Fruit fly (Drosophila melanogaster) whole organism, wandering third instar larva: ENCODE measurements around the gene CG33494.

Source experiments
- CrebA ChIP-seq: fragments of 200-800 bp; sonication (Bioruptor generic); optimal IDR thresholded peaks from 2 replicates; lab custom pipeline; 2016; ENCODE audit warnings: missing biosample characterization, mild to moderate bottlenecking, missing genetic modification characterization, borderline replicate concordance
- Dfd ChIP-seq: fragments of >200 bp; optimal IDR thresholded peaks from 2 replicates; lab custom pipeline; 2017; ENCODE audit warnings: missing biosample characterization, missing genetic modification characterization
- Dif ChIP-seq: fragments of 200-275, 200-300 bp; sonication (Bioruptor generic); optimal IDR thresholded peaks from 2 replicates; lab custom pipeline; 2018; ENCODE audit warnings: missing biosample characterization, missing genetic modification characterization; ENCODE audit not compliant: partially characterized antibody
- GATAd ChIP-seq: sonication (Bioruptor generic); optimal IDR thresholded peaks from 2 replicates; lab custom pipeline; 2016; ENCODE audit warnings: missing biosample characterization, missing genetic modification characterization
- HLH106 ChIP-seq: fragments of 200-800 bp; optimal IDR thresholded peaks from 3 replicates; lab custom pipeline; 2019; ENCODE audit warnings: missing biosample characterization, mild to moderate bottlenecking, missing genetic modification characterization, moderate library complexity
- Hnf4 ChIP-seq: fragments of 200-800 bp; sonication (Bioruptor generic); optimal IDR thresholded peaks from 2 replicates; lab custom pipeline; 2016; ENCODE audit warnings: missing biosample characterization, mild to moderate bottlenecking, missing genetic modification characterization
- Hr78 ChIP-seq: fragments of >200 bp; optimal IDR thresholded peaks from 2 replicates; lab custom pipeline; 2017; ENCODE audit warnings: missing biosample characterization, missing genetic modification characterization
- Jra ChIP-seq: sonication (Bioruptor generic); optimal IDR thresholded peaks from 2 replicates; lab custom pipeline; 2016; ENCODE audit warnings: missing biosample characterization, missing genetic modification characterization
- Mio ChIP-seq: sonication (Bioruptor generic); optimal IDR thresholded peaks from 2 replicates; lab custom pipeline; 2016; ENCODE audit warnings: missing biosample characterization, missing genetic modification characterization
- N ChIP-seq: fragments of >200 bp; optimal IDR thresholded peaks from 2 replicates; lab custom pipeline; 2018; ENCODE audit warnings: missing biosample characterization, missing external identifiers, missing genetic modification characterization
- OdsH ChIP-seq: fragments of 200-800 bp; sonication (Bioruptor generic); optimal IDR thresholded peaks from 2 replicates; lab custom pipeline; 2016; ENCODE audit warnings: missing biosample characterization, mild to moderate bottlenecking, missing genetic modification characterization
- Rel ChIP-seq, 2 experiments: fragments of 200-800 bp; sonication (Bioruptor generic) in 1 of 2; optimal IDR thresholded peaks; 2 replicates in 1 of 2; 3 replicates in 1 of 2; lab custom pipeline; 2016 to 2019; ENCODE audit warnings: mild to moderate bottlenecking in 2 of 2, missing biosample characterization in 2 of 2, missing genetic modification characterization in 2 of 2, moderate library complexity in 1 of 2
- Sp1 ChIP-seq: fragments of 200-800 bp; sonication (Bioruptor generic); optimal IDR thresholded peaks from 3 replicates; lab custom pipeline; 2019; ENCODE audit warnings: missing biosample characterization, mild to moderate bottlenecking, missing genetic modification characterization, moderate library complexity
- Vsx2 ChIP-seq: fragments of 200-300, 225-300 bp; sonication (Bioruptor generic); optimal IDR thresholded peaks from 2 replicates; lab custom pipeline; 2018; ENCODE audit warnings: missing biosample characterization, missing genetic modification characterization; ENCODE audit not compliant: partially characterized antibody
- br ChIP-seq: fragments of 200-800 bp; sonication (Bioruptor generic); optimal IDR thresholded peaks from 2 replicates; lab custom pipeline; 2016; ENCODE audit warnings: missing biosample characterization, missing genetic modification characterization
- brk ChIP-seq: fragments of 200-800 bp; sonication (Bioruptor generic); optimal IDR thresholded peaks from 2 replicates; lab custom pipeline; 2016; ENCODE audit warnings: missing biosample characterization, mild to moderate bottlenecking, missing genetic modification characterization
- dl ChIP-seq, 2 experiments: fragments of 175-275, 200-275 bp in 1 of 2; fragments of 200-275 bp in 1 of 2; sonication (Bioruptor generic); optimal IDR thresholded peaks; lab custom pipeline; 2018; ENCODE audit warnings: mild to moderate bottlenecking in 2 of 2, missing biosample characterization in 2 of 2, missing genetic modification characterization in 2 of 2, moderate library complexity in 2 of 2; ENCODE audit not compliant: partially characterized antibody in 2 of 2, insufficient read depth in 1 of 2
- dmrt93B ChIP-seq: fragments of 200-800 bp; sonication (Bioruptor generic); optimal IDR thresholded peaks from 2 replicates; lab custom pipeline; 2018; ENCODE audit warnings: missing biosample characterization, mild to moderate bottlenecking, missing genetic modification characterization
- dsf ChIP-seq: sonication (Bioruptor generic); optimal IDR thresholded peaks from 2 replicates; lab custom pipeline; 2016; ENCODE audit warnings: missing biosample characterization, missing genetic modification characterization, borderline replicate concordance
- ey ChIP-seq: fragments of 200-800 bp; sonication (Bioruptor generic); optimal IDR thresholded peaks from 2 replicates; lab custom pipeline; 2016; ENCODE audit warnings: missing biosample characterization, missing genetic modification characterization
- foxo ChIP-seq, 2 experiments: fragments of 200-800 bp; sonication (Bioruptor generic); optimal IDR thresholded peaks; 2 replicates in 1 of 2; 3 replicates in 1 of 2; lab custom pipeline; 2016 to 2017; ENCODE audit warnings: missing biosample characterization in 2 of 2, missing genetic modification characterization in 2 of 2
- fru ChIP-seq: fragments of 200-800 bp; sonication (Bioruptor generic); optimal IDR thresholded peaks from 3 replicates; lab custom pipeline; 2016; ENCODE audit warnings: missing biosample characterization, mild to moderate bottlenecking, missing genetic modification characterization
- h ChIP-seq: fragments of 200-800 bp; sonication (Bioruptor generic); optimal IDR thresholded peaks from 3 replicates; lab custom pipeline; 2016; ENCODE audit warnings: missing biosample characterization, mild to moderate bottlenecking, missing genetic modification characterization
- jim ChIP-seq: fragments of 175-275, 200-325 bp; sonication (Bioruptor generic); optimal IDR thresholded peaks from 2 replicates; lab custom pipeline; 2016; ENCODE audit warnings: missing biosample characterization, mild to moderate bottlenecking, missing genetic modification characterization
- lola ChIP-seq: fragments of >200 bp; optimal IDR thresholded peaks from 2 replicates; lab custom pipeline; 2017; ENCODE audit warnings: missing biosample characterization, missing genetic modification characterization
- pan ChIP-seq: fragments of >200 bp; optimal IDR thresholded peaks from 2 replicates; lab custom pipeline; 2017
- psq ChIP-seq: fragments of 200-800 bp; sonication (Bioruptor generic); optimal IDR thresholded peaks from 3 replicates; lab custom pipeline; 2017; ENCODE audit warnings: missing biosample characterization, mild to moderate bottlenecking, missing genetic modification characterization, moderate library complexity
- rgr ChIP-seq: fragments of 200-800 bp; sonication (Bioruptor generic); optimal IDR thresholded peaks from 3 replicates; lab custom pipeline; 2016; ENCODE audit warnings: missing biosample characterization, mild to moderate bottlenecking, missing genetic modification characterization
- sage ChIP-seq: fragments of 200-800 bp; sonication (Bioruptor generic); optimal IDR thresholded peaks from 2 replicates; lab custom pipeline; 2016; ENCODE audit warnings: missing biosample characterization, mild to moderate bottlenecking, missing genetic modification characterization
- sv ChIP-seq: fragments of 200-800 bp; sonication (Bioruptor generic); optimal IDR thresholded peaks from 3 replicates; lab custom pipeline; 2016; ENCODE audit warnings: missing biosample characterization, missing genetic modification characterization
- tai ChIP-seq: sonication (Bioruptor generic); optimal IDR thresholded peaks from 2 replicates; lab custom pipeline; 2016; ENCODE audit warnings: missing biosample characterization, missing genetic modification characterization
- usp ChIP-seq: fragments of >200 bp; optimal IDR thresholded peaks from 2 replicates; lab custom pipeline; 2017; ENCODE audit warnings: missing biosample characterization, missing genetic modification characterization
- woc ChIP-seq: sonication (Bioruptor generic); optimal IDR thresholded peaks from 2 replicates; lab custom pipeline; 2016; ENCODE audit warnings: missing biosample characterization, mild to moderate bottlenecking, missing genetic modification characterization

Gene CG33494

dm6 chr3R:25461666-25462065 lies 33.3 kb downstream of the CG33494 start:
- TF ChIP-seq dmrt93B (GFP tag; lab: Kevin White, UChicago): peak; percentile 3
- TF ChIP-seq sage: no peak
- no peak for TF ChIP-seq CrebA
- peak; percentile 45 for TF ChIP-seq Sp1 (GFP tag; lab: Kevin White, UChicago)
- TF ChIP-seq br: peak; percentile 56
- TF ChIP-seq fru (GFP tag; lab: Kevin White, UChicago): peak; percentile 22
- peak in 1 of 2 experiments; percentile 41 for TF ChIP-seq foxo (GFP tag; optimal IDR thresholded peaks at IDR 0.05; lab: Kevin White, UChicago)
- peak; percentile 52 for TF ChIP-seq OdsH (GFP tag; lab: Kevin White, UChicago)
- TF ChIP-seq rgr: peak; percentile 59
- TF ChIP-seq Dfd (GFP tag; lab: Kevin White, UChicago): no peak
- TF ChIP-seq psq (GFP tag; lab: Kevin White, UChicago): peak; percentile 27
- TF ChIP-seq Rel (GFP tag; optimal IDR thresholded peaks at IDR 0.05; lab: Kevin White, UChicago): no peak
- no peak for TF ChIP-seq Rel (tag; optimal IDR thresholded peaks at IDR 0.05; lab: Kevin White, UChicago)
- no peak for TF ChIP-seq Hr78 (GFP tag; lab: Kevin White, UChicago)
- TF ChIP-seq woc: peak; percentile 11
- no peak for TF ChIP-seq dsf (GFP tag; lab: Kevin White, UChicago)
- TF ChIP-seq ey (GFP tag; lab: Kevin White, UChicago): peak; percentile 52
- no peak for TF ChIP-seq Dif (GFP tag; lab: Kevin White, UChicago)
- TF ChIP-seq HLH106 (tag; lab: Kevin White, UChicago): peak; percentile 38
- TF ChIP-seq Mio: no peak
- no peak for TF ChIP-seq Hnf4
- TF ChIP-seq GATAd (GFP tag; lab: Kevin White, UChicago): no peak
- no peak for TF ChIP-seq dl (GFP tag; optimal IDR thresholded peaks at IDR 0.05; lab: Kevin White, UChicago; ENCODE audit: insufficient read depth in 1 of 2, partially characterized antibody in 2 of 2)
- no peak for TF ChIP-seq usp (GFP tag; lab: Kevin White, UChicago)
- no peak for TF ChIP-seq Jra (GFP tag; lab: Kevin White, UChicago)
- TF ChIP-seq sv: no peak
- no peak for TF ChIP-seq pan (lab: Kevin White, UChicago)
- no peak for TF ChIP-seq Vsx2
- TF ChIP-seq h (GFP tag; lab: Kevin White, UChicago): peak; percentile 41
- no peak for TF ChIP-seq jim
- TF ChIP-seq N (GFP tag; lab: Kevin White, UChicago): no peak
- TF ChIP-seq, all 38 proteins: peak for 12

- no peak for TF ChIP-seq pan (lab: Kevin White, UChicago)
- no peak for TF ChIP-seq h (GFP tag; lab: Kevin White, UChicago)
- no peak for TF ChIP-seq Sp1 (GFP tag; lab: Kevin White, UChicago)
- TF ChIP-seq sage: no peak
- TF ChIP-seq br: no peak
- TF ChIP-seq Jra (GFP tag; lab: Kevin White, UChicago): no peak
- no peak for TF ChIP-seq Hr78 (GFP tag; lab: Kevin White, UChicago)
- no peak for TF ChIP-seq tai
- no peak for TF ChIP-seq OdsH (GFP tag; lab: Kevin White, UChicago)
- no peak for TF ChIP-seq HLH106 (tag; lab: Kevin White, UChicago)
- TF ChIP-seq sv: no peak
- no peak for TF ChIP-seq brk
- no peak for TF ChIP-seq Rel (GFP tag; optimal IDR thresholded peaks at IDR 0.05; lab: Kevin White, UChicago)
- TF ChIP-seq Rel (tag; optimal IDR thresholded peaks at IDR 0.05; lab: Kevin White, UChicago): no peak
- no peak for TF ChIP-seq psq (GFP tag; lab: Kevin White, UChicago)
- TF ChIP-seq, all 38 proteins: peak for 0
Observed at dm6 chr3R:25460650-25461049, 34.3 kb downstream of the CG33494 start.

dm6 chr3R:25459200-25459809 lies 35.7 kb downstream of the CG33494 start:
- TF ChIP-seq rgr (peak; percentile 14), OdsH (GFP tag; lab: Kevin White, UChicago) (peak; percentile 15), dsf (GFP tag; lab: Kevin White, UChicago) (no peak), h (GFP tag; lab: Kevin White, UChicago) (peak; percentile 25)

- TF ChIP-seq Rel (GFP tag; optimal IDR thresholded peaks at IDR 0.05; lab: Kevin White, UChicago) (no peak), Rel (tag; optimal IDR thresholded peaks at IDR 0.05; lab: Kevin White, UChicago) (peak; percentile 2), lola (no peak)
Observed at dm6 chr3R:25457097-25457496, 37.9 kb downstream of the CG33494 start.
